Fruit fly (Drosophila melanogaster) whole organism, embryonic: Measurements from ENCODE around the gene CG7329.

Experiments used
- ATbp ChIP-seq: fragments of 200-800 bp; sonication (Bioruptor generic); optimal IDR thresholded peaks from 2 replicates; lab custom pipeline; 2017; ENCODE audit warnings: missing biosample characterization, mild to moderate bottlenecking, missing genetic modification characterization, missing genetic modification reagents
- Bgb ChIP-seq: fragments of 200-800 bp; sonication (Bioruptor generic); IDR thresholded peaks from 2 replicates; pipeline ENCODE4 v1.3.6; 2022; ENCODE audit warnings: missing biosample characterization, missing genetic modification characterization; ENCODE audit not compliant: partially characterized antibody
- CG10209 ChIP-seq: fragments of 200-800 bp; sonication (Bioruptor generic); optimal IDR thresholded peaks from 3 replicates; lab custom pipeline; 2017; ENCODE audit warnings: missing biosample characterization, mild to moderate bottlenecking, missing genetic modification characterization, missing genetic modification reagents
- CG10274 ChIP-seq: fragments of 200-800 bp; sonication (Bioruptor generic); optimal IDR thresholded peaks from 3 replicates; lab custom pipeline; 2017; ENCODE audit warnings: missing biosample characterization, mild to moderate bottlenecking, missing genetic modification characterization
- CG10654 ChIP-seq: fragments of 200-800 bp; sonication (Bioruptor generic); optimal IDR thresholded peaks from 2 replicates; lab custom pipeline; 2016; ENCODE audit warnings: missing biosample characterization, missing genetic modification characterization
- CG11247 ChIP-seq: fragments of 200-800 bp; sonication (Bioruptor generic); IDR thresholded peaks from 2 replicates; pipeline ENCODE4 v1.3.6; 2022; ENCODE audit warnings: missing biosample characterization, missing genetic modification characterization
- CG12744 ChIP-seq: fragments of 200-800 bp; sonication (Bioruptor generic); optimal IDR thresholded peaks from 2 replicates; lab custom pipeline; 2016; ENCODE audit warnings: missing biosample characterization, missing genetic modification characterization
- CG13296 ChIP-seq: fragments of 200-800 bp; sonication (Bioruptor generic); optimal IDR thresholded peaks from 3 replicates; lab custom pipeline; 2018; ENCODE audit warnings: missing biosample characterization, mild to moderate bottlenecking, missing genetic modification characterization
- CG15011 ChIP-seq: fragments of 200-800 bp; sonication (Bioruptor generic); optimal IDR thresholded peaks from 3 replicates; lab custom pipeline; 2018; ENCODE audit warnings: missing biosample characterization, mild to moderate bottlenecking, missing genetic modification characterization
- CG1647 ChIP-seq: fragments of 200-800 bp; sonication (Bioruptor generic); optimal IDR thresholded peaks from 3 replicates; lab custom pipeline; 2016; ENCODE audit warnings: missing biosample characterization, missing genetic modification characterization
- CG17359 ChIP-seq: fragments of 200-800 bp; sonication (Bioruptor generic); optimal IDR thresholded peaks from 3 replicates; lab custom pipeline; 2018; ENCODE audit warnings: missing biosample characterization, mild to moderate bottlenecking, missing genetic modification characterization, moderate library complexity
- CG17568 ChIP-seq: fragments of 200-800 bp; sonication (Bioruptor generic); optimal IDR thresholded peaks from 2 replicates; lab custom pipeline; 2018; ENCODE audit warnings: missing biosample characterization, mild to moderate bottlenecking, missing genetic modification characterization, moderate library complexity
- CG17802 ChIP-seq: fragments of 200-800 bp; sonication (Bioruptor generic); optimal IDR thresholded peaks from 2 replicates; lab custom pipeline; 2018; ENCODE audit warnings: missing biosample characterization, mild to moderate bottlenecking, missing genetic modification characterization, moderate library complexity
- CG1792 ChIP-seq: fragments of 200-800 bp; sonication (Bioruptor generic); optimal IDR thresholded peaks from 2 replicates; lab custom pipeline; 2016; ENCODE audit warnings: missing biosample characterization, missing genetic modification characterization
- CG3407 ChIP-seq: fragments of 200-800 bp; sonication (Bioruptor generic); optimal IDR thresholded peaks from 2 replicates; lab custom pipeline; 2018; ENCODE audit warnings: missing biosample characterization, mild to moderate bottlenecking, missing genetic modification characterization
- CG3995 ChIP-seq: fragments of 200-800 bp; sonication (Bioruptor generic); optimal IDR thresholded peaks from 3 replicates; lab custom pipeline; 2016; ENCODE audit warnings: missing biosample characterization, missing genetic modification characterization
- CG42726 ChIP-seq: fragments of 200-800 bp; sonication (Bioruptor generic); IDR thresholded peaks from 2 replicates; pipeline ENCODE4 v1.3.6; 2022; ENCODE audit warnings: missing biosample characterization, missing genetic modification characterization; ENCODE audit not compliant: partially characterized antibody
- CG4404 ChIP-seq: fragments of 200-800 bp; sonication (Bioruptor generic); IDR thresholded peaks from 2 replicates; pipeline ENCODE4 v1.3.6; 2022; ENCODE audit warnings: missing biosample characterization, missing genetic modification characterization
- CG5180 ChIP-seq: fragments of 200-800 bp; sonication (Bioruptor generic); optimal IDR thresholded peaks from 3 replicates; lab custom pipeline; 2017; ENCODE audit warnings: missing biosample characterization, missing genetic modification characterization, mild to moderate bottlenecking, moderate library complexity, missing genetic modification reagents
- CG6272 ChIP-seq: fragments of 200-800 bp; sonication (Bioruptor generic); IDR thresholded peaks from 2 replicates; pipeline ENCODE4 v1.3.6; 2022; ENCODE audit warnings: missing biosample characterization, missing genetic modification characterization
- CG8290 ChIP-seq, 3 experiments: fragments of 200-800 bp; sonication (Bioruptor generic); optimal IDR thresholded peaks; 2 replicates each; lab custom pipeline; 2016 to 2019; ENCODE audit warnings: missing biosample characterization in 3 of 3, missing genetic modification characterization in 3 of 3, mild to moderate bottlenecking in 2 of 3, moderate library complexity in 1 of 3
- CG9609 ChIP-seq: fragments of 200-800 bp; sonication (Bioruptor generic); optimal IDR thresholded peaks from 3 replicates; lab custom pipeline; 2016; ENCODE audit warnings: missing biosample characterization, missing genetic modification characterization
- CG9797 ChIP-seq: fragments of 200-800 bp; sonication (Bioruptor generic); optimal IDR thresholded peaks from 3 replicates; lab custom pipeline; 2018; ENCODE audit warnings: missing biosample characterization, mild to moderate bottlenecking, missing genetic modification characterization
- Gsc ChIP-seq: fragments of 200-800 bp; sonication (Bioruptor generic); IDR thresholded peaks from 2 replicates; pipeline ENCODE4 v1.3.6; 2022; ENCODE audit warnings: missing biosample characterization, missing genetic modification characterization
- Gug ChIP-seq: fragments of 200-800 bp; sonication (Bioruptor generic); IDR thresholded peaks from 4 replicates; pipeline ENCODE4 v1.3.6; 2022; ENCODE audit warnings: missing biosample characterization, missing genetic modification characterization
- HHEX ChIP-seq: fragments of 200-800 bp; sonication (Bioruptor generic); optimal IDR thresholded peaks from 3 replicates; lab custom pipeline; 2017; ENCODE audit warnings: missing biosample characterization, mild to moderate bottlenecking, missing genetic modification characterization, missing genetic modification reagents
- HLHmδ ChIP-seq: fragments of 200-800 bp; sonication (Bioruptor generic); optimal IDR thresholded peaks from 2 replicates; lab custom pipeline; 2018; ENCODE audit warnings: missing biosample characterization, mild to moderate bottlenecking, missing genetic modification characterization, moderate library complexity
- Oli ChIP-seq: fragments of 200-800 bp; sonication (Bioruptor generic); optimal IDR thresholded peaks from 2 replicates; lab custom pipeline; 2018; ENCODE audit warnings: missing biosample characterization, mild to moderate bottlenecking, missing genetic modification characterization, moderate library complexity
- Sin3A ChIP-seq: fragments of >200 bp; optimal IDR thresholded peaks from 2 replicates; lab custom pipeline; 2018
- Sry-β ChIP-seq: fragments of 200-800 bp; sonication (Bioruptor generic); optimal IDR thresholded peaks from 2 replicates; lab custom pipeline; 2018; ENCODE audit warnings: missing biosample characterization, mild to moderate bottlenecking, missing genetic modification characterization, moderate library complexity
- Tbp ChIP-seq: fragments of >200 bp; optimal IDR thresholded peaks from 2 replicates; lab custom pipeline; 2018; ENCODE audit warnings: missing biosample characterization, missing genetic modification characterization
- Vsx1 ChIP-seq: fragments of 200-800 bp; sonication (Bioruptor generic); optimal IDR thresholded peaks from 2 replicates; lab custom pipeline; 2017; ENCODE audit warnings: missing biosample characterization, mild to moderate bottlenecking, missing genetic modification characterization, missing genetic modification reagents
- bbx ChIP-seq: fragments of 200-800 bp; sonication (Bioruptor generic); IDR thresholded peaks from 2 replicates; pipeline ENCODE4 v1.3.6; 2022; ENCODE audit warnings: missing biosample characterization, missing genetic modification characterization; ENCODE audit not compliant: partially characterized antibody
- cas ChIP-seq: fragments of 200-800 bp; sonication (Bioruptor generic); IDR thresholded peaks from 2 replicates; pipeline ENCODE4 v1.3.6; 2022; ENCODE audit warnings: missing biosample characterization, missing genetic modification characterization
- en ChIP-seq: fragments of 200-800 bp; sonication (Bioruptor generic); optimal IDR thresholded peaks from 2 replicates; lab custom pipeline; 2016; ENCODE audit warnings: missing biosample characterization, missing genetic modification characterization
- fu2 ChIP-seq: fragments of 200-800 bp; sonication (Bioruptor generic); optimal IDR thresholded peaks from 2 replicates; lab custom pipeline; 2016; ENCODE audit warnings: missing biosample characterization, missing genetic modification characterization
- gt ChIP-seq: fragments of 200-800 bp; sonication (Bioruptor generic); IDR thresholded peaks from 2 replicates; pipeline ENCODE4 v1.3.6; 2022; ENCODE audit warnings: missing biosample characterization, missing genetic modification characterization
- insv ChIP-seq, 2 experiments: fragments of 200-800 bp; sonication (Bioruptor generic); optimal IDR thresholded peaks; 3 replicates each; lab custom pipeline; 2016 to 2018; ENCODE audit warnings: missing biosample characterization in 2 of 2, missing genetic modification characterization in 2 of 2
- ken ChIP-seq: fragments of 200-800 bp; sonication (Bioruptor generic); IDR thresholded peaks from 3 replicates; pipeline ENCODE4 v1.3.6; 2022; ENCODE audit warnings: missing biosample characterization, missing genetic modification characterization
- knrl ChIP-seq: fragments of 200-800 bp; sonication (Bioruptor generic); IDR thresholded peaks from 3 replicates; pipeline ENCODE4 v1.3.6; 2022; ENCODE audit warnings: missing biosample characterization, missing genetic modification characterization; ENCODE audit not compliant: partially characterized antibody
- luna ChIP-seq: fragments of 200-800 bp; sonication (Bioruptor generic); optimal IDR thresholded peaks from 2 replicates; lab custom pipeline; 2016; ENCODE audit warnings: missing biosample characterization, missing genetic modification characterization
- pan ChIP-seq, 4 experiments: fragments of >200 bp in 3 of 4; fragments of 200-800 bp in 1 of 4; sonication (Bioruptor generic) in 1 of 4; optimal IDR thresholded peaks in 3 of 4; IDR thresholded peaks in 1 of 4; 2 replicates each; pipeline versions ENCODE4 v1.3.6 to Lab custom; 2017 to 2022; ENCODE audit warnings: missing biosample characterization in 2 of 4, missing genetic modification characterization in 2 of 4, mixed read lengths in 1 of 4
- pfk ChIP-seq: fragments of 200-800 bp; sonication (Bioruptor generic); optimal IDR thresholded peaks from 2 replicates; lab custom pipeline; 2018; ENCODE audit warnings: missing biosample characterization, mild to moderate bottlenecking, missing genetic modification characterization, moderate library complexity
- sqz ChIP-seq: fragments of 200-800 bp; sonication (Bioruptor generic); optimal IDR thresholded peaks from 3 replicates; lab custom pipeline; 2018; ENCODE audit warnings: missing biosample characterization, mild to moderate bottlenecking, missing genetic modification characterization
- stwl ChIP-seq: fragments of 200-800 bp; sonication (Bioruptor generic); optimal IDR thresholded peaks from 3 replicates; lab custom pipeline; 2018; ENCODE audit warnings: missing biosample characterization, mild to moderate bottlenecking, missing genetic modification characterization, moderate library complexity
- zen2 ChIP-seq: fragments of 200-800 bp; sonication (Bioruptor generic); IDR thresholded peaks from 3 replicates; pipeline ENCODE4 v1.3.6; 2022; ENCODE audit warnings: missing biosample characterization, missing genetic modification characterization; ENCODE audit not compliant: partially characterized antibody

Gene CG7329

dm6 chr2L:10616767-10617166 is 21.5 kb downstream of the CG7329 start (continued):
- TF ChIP-seq CG9609: peak; percentile 49
- TF ChIP-seq gt (GFP tag; lab: Robert Waterston, UW): 0 out of 2 replicates have a peak, but pooled peaks have one; percentile 19
- TF ChIP-seq Sin3A (lab: Kevin White, UChicago): no peak
- no peak for TF ChIP-seq CG3995 (GFP tag; lab: Kevin White, UChicago)
- peak; percentile 19 for TF ChIP-seq sqz
- peak; percentile 72 for TF ChIP-seq CG3407 (GFP tag; lab: Kevin White, UChicago)
- TF ChIP-seq ATbp (GFP tag; lab: Kevin White, UChicago): peak; percentile 76
- TF ChIP-seq CG9797 (GFP tag; lab: Kevin White, UChicago): no peak
- TF ChIP-seq HLHmδ (GFP tag; lab: Kevin White, UChicago): no peak
- no peak for TF ChIP-seq bbx (GFP tag; lab: Robert Waterston, UW)
- TF ChIP-seq CG13296 (GFP tag; lab: Kevin White, UChicago): no peak
- no peak for TF ChIP-seq CG42726
- no peak for TF ChIP-seq luna
- TF ChIP-seq CG11247 (GFP tag; lab: Robert Waterston, UW): peak; percentile 52; the same call in 1 of the 2 replicates
- TF ChIP-seq Gug: peak; percentile 50; the same call in 3 of the 4 replicates
- TF ChIP-seq Bgb: no peak
- TF ChIP-seq Vsx1 (GFP tag; lab: Kevin White, UChicago): no peak
- no peak for TF ChIP-seq zen2 (GFP tag; lab: Robert Waterston, UW)
- peak; percentile 75 for TF ChIP-seq CG6272 (GFP tag; lab: Robert Waterston, UW)
- peak; percentile 49 for TF ChIP-seq CG17568 (GFP tag; lab: Kevin White, UChicago)
- no peak for TF ChIP-seq insv (GFP tag; optimal IDR thresholded peaks at IDR 0.05; lab: Kevin White, UChicago)
- TF ChIP-seq fu2: no peak
- TF ChIP-seq CG12744 (GFP tag; lab: Kevin White, UChicago): no peak
- TF ChIP-seq pan (optimal IDR thresholded peaks at IDR 0.05; lab: Kevin White, UChicago): no peak
- peak in 1 of 2 experiments; percentile 90 for TF ChIP-seq pan (GFP tag; optimal IDR thresholded peaks at IDR 0.05 in 1 of 2, IDR thresholded peaks at IDR 0.05 in 1 of 2)
- peak; percentile 54; the same call in 1 of the 2 replicates for TF ChIP-seq CG4404 (GFP tag; lab: Robert Waterston, UW)
- peak; percentile 86 for TF ChIP-seq ken (GFP tag; lab: Robert Waterston, UW)
- TF ChIP-seq pfk: no peak
- TF ChIP-seq Gsc (GFP tag; lab: Robert Waterston, UW): peak; percentile 28; the same call in 1 of the 2 replicates
- no peak for TF ChIP-seq Sry-β (GFP tag; lab: Kevin White, UChicago)
- TF ChIP-seq CG17359: peak; percentile 82
- TF ChIP-seq knrl (GFP tag; lab: Robert Waterston, UW): no peak
- peak; percentile 40 for TF ChIP-seq en (GFP tag; lab: Kevin White, UChicago)
- TF ChIP-seq CG17802: peak; percentile 30
- TF ChIP-seq Oli (tag; lab: Kevin White, UChicago): peak; percentile 77
- 0 out of 2 replicates have a peak, but pooled peaks have one; percentile 37 for TF ChIP-seq cas (GFP tag; lab: Robert Waterston, UW)
- TF ChIP-seq stwl (tag; lab: Kevin White, UChicago): peak; percentile 24
- TF ChIP-seq Tbp (GFP tag; lab: Kevin White, UChicago): no peak
- peak; percentile 30 for TF ChIP-seq CG8290 (GFP tag; optimal IDR thresholded peaks at IDR 0.05; lab: Kevin White, UChicago)
- peak in 1 of 2 experiments; percentile 28 for TF ChIP-seq CG8290 (tag; optimal IDR thresholded peaks at IDR 0.05; lab: Kevin White, UChicago)
- peak; percentile 45 for TF ChIP-seq CG10654
- peak; percentile 68 for TF ChIP-seq CG10209 (GFP tag; lab: Kevin White, UChicago)
- peak; percentile 41 for TF ChIP-seq CG1647 (GFP tag; lab: Kevin White, UChicago)
- peak; percentile 52 for TF ChIP-seq HHEX (GFP tag; lab: Kevin White, UChicago)
- TF ChIP-seq CG1792 (GFP tag; lab: Kevin White, UChicago): peak; percentile 19
- peak; percentile 38 for TF ChIP-seq CG15011 (GFP tag; lab: Kevin White, UChicago)
- peak; percentile 35 for TF ChIP-seq CG5180 (GFP tag; lab: Kevin White, UChicago)
- no peak for TF ChIP-seq CG10274 (GFP tag; lab: Kevin White, UChicago)
- TF ChIP-seq, all 482 proteins: peak for 321
